Fruit fly (Drosophila melanogaster): Measurements from ENCODE around the gene Cht7.

The Cht7 gene

DNA sequence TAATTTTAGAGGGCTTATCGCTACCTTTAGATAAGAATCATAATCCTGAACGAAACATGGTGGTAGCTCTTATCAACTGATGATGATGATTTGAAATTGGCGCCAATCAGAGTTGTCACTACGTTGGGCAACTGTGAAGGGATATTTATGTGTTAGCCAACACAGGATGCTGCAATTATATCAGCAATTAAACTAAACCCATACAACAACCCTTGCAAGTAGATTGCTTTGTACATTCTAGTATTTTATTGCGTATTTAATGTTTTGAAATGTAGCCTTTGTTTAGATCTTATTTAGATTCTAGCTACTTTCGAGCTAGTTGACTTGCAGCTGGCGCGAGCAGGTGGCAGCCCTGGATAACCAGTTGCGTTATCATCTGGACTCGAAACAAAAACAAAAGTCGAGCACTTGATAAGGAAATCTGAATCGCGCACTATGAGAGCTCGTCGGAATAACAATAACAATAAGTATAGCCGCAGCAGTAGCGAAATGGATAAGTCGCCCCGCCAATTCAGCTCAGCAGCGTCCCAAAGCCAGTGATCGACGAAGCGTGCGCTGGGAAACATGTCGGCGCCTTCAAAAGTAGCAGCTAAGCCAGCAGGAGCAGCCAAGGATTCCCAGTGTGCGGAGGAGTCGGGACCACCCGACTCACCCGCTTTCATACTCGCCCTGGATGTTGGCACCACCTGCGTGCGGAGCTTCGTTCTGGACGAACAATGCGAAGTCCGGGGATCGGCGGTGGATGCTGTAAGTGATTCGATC lies 54.5 kb downstream of the Cht7 start, which contains the start of gene CG1271 (continued):
- TF ChIP-seq grau (tag; optimal IDR thresholded peaks at IDR 0.05) (peak; percentile 68), run (tag; optimal IDR thresholded peaks at IDR 0.05) (no peak), CTCF (GFP tag; optimal IDR thresholded peaks at IDR 0.05) (peak; percentile 25), Taf1 (GFP tag; IDR thresholded peaks at IDR 0.05) (peak; percentile 21; the same call in 1 of the 2 replicates), CG5245 (GFP tag; optimal IDR thresholded peaks at IDR 0.05) (peak; percentile 51), Atf-2 (GFP tag; optimal IDR thresholded peaks at IDR 0.05) (peak; percentile 52), tup (GFP tag; optimal IDR thresholded peaks at IDR 0.05) (no peak), bowl (GFP tag; IDR thresholded peaks at IDR 0.05) (no peak), CG7839 (tag; optimal IDR thresholded peaks at IDR 0.05) (peak; percentile 73), Med (GFP tag) (peak; percentile 92), CG13775 (GFP tag; optimal IDR thresholded peaks at IDR 0.05) (peak; percentile 35), CG3065 (GFP tag; optimal IDR thresholded peaks at IDR 0.05) (no peak), Usf (GFP tag; optimal IDR thresholded peaks at IDR 0.05) (no peak), Ssrp (tag; optimal IDR thresholded peaks at IDR 0.05) (peak; percentile 30), CG2202 (tag; optimal IDR thresholded peaks at IDR 0.05) (no peak), ATbp (GFP tag; optimal IDR thresholded peaks at IDR 0.05) (no peak), CG12659 (GFP tag; optimal IDR thresholded peaks at IDR 0.05) (peak; percentile 56), Sry-β (GFP tag; optimal IDR thresholded peaks at IDR 0.05) (peak; percentile 99), CG1024 (GFP tag; IDR thresholded peaks at IDR 0.05) (no peak), D19B (GFP tag; optimal IDR thresholded peaks at IDR 0.05) (peak; percentile 58), CG33213 (GFP tag; optimal IDR thresholded peaks at IDR 0.05) (peak; percentile 60), CG2199 (GFP tag; IDR thresholded peaks at IDR 0.05) (no peak), jing (GFP tag; optimal IDR thresholded peaks at IDR 0.05) (no peak), twi (tag; optimal IDR thresholded peaks at IDR 0.05) (peak; percentile 59), CHES-1-like (GFP tag; optimal IDR thresholded peaks at IDR 0.05) (peak; percentile 71), cas (GFP tag; IDR thresholded peaks at IDR 0.05) (no peak), CG3407 (GFP tag; optimal IDR thresholded peaks at IDR 0.05) (no peak), BEAF-32 (GFP tag; optimal IDR thresholded peaks at IDR 0.05) (peak; percentile 65), Oaz (GFP tag; IDR thresholded peaks at IDR 0.05) (no peak), HLHmδ (GFP tag; optimal IDR thresholded peaks at IDR 0.05) (no peak), HLH3B (GFP tag; IDR thresholded peaks at IDR 0.05) (peak; percentile 20; the same call in 1 of the 2 replicates), Sox102F (GFP tag; optimal IDR thresholded peaks at IDR 0.05) (no peak), tll (GFP tag; optimal IDR thresholded peaks at IDR 0.05) (peak; percentile 29 to 81), NK7.1 (GFP tag; optimal IDR thresholded peaks at IDR 0.05) (peak; percentile 14), chif (GFP tag; optimal IDR thresholded peaks at IDR 0.05) (peak; percentile 37 to 45), CG7556 (GFP tag; optimal IDR thresholded peaks at IDR 0.05) (peak; percentile 41), CG12071 (GFP tag; optimal IDR thresholded peaks at IDR 0.05) (peak; percentile 11), CG2129 (GFP tag; IDR thresholded peaks at IDR 0.05; ENCODE audit: partially characterized antibody) (peak; percentile 35; the same call in 1 of the 2 replicates), Nf-YB (GFP tag; optimal IDR thresholded peaks at IDR 0.05) (peak; percentile 29), wor (GFP tag; IDR thresholded peaks at IDR 0.05) (no peak), CG12236 (GFP tag; optimal IDR thresholded peaks at IDR 0.05) (peak; percentile 46), CG3838 (GFP tag; optimal IDR thresholded peaks at IDR 0.05) (no peak), CG6683 (GFP tag; optimal IDR thresholded peaks at IDR 0.05) (peak; percentile 26), ro (GFP tag; IDR thresholded peaks at IDR 0.05) (no peak), disco-r (GFP tag; optimal IDR thresholded peaks at IDR 0.05) (peak; percentile 37), ranshi (GFP tag; IDR thresholded peaks at IDR 0.05) (no peak), stc (GFP tag; IDR thresholded peaks at IDR 0.05) (no peak), CG7963 (GFP tag; IDR thresholded peaks at IDR 0.05; ENCODE audit: partially characterized antibody) (no peak), CG1602 (GFP tag; optimal IDR thresholded peaks at IDR 0.05) (peak; percentile 22), hth (optimal IDR thresholded peaks at IDR 0.05) (no peak)

Measured in whole organism, embryonic.